Fruit fly (Drosophila melanogaster): ENCODE measurements around the gene CG42266.

CG42266 gene

DNA sequence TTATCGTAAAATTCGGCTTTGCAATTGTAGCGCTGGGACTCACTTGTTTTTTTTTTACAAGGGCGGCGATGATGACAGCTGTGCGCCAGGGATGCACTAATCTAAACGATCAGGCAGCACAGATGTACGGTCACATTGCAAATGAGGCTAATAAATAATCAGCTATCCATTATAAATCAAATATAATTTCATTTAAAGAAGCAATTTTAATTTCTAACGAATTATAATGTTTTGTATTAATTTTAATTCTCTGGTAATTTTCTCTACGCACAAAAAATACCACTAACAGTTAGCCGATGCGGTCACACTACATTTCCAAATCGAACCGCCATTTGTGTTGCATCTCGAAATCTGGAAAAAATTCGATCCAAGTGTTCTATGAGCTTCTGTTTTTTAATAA, 29.5 kb downstream of the CG42266 start, which contains the start of the genes cni and fzy (continued):
- TF ChIP-seq CG14014 (GFP tag; IDR thresholded peaks at IDR 0.05): no peak
- no peak for TF ChIP-seq unpg (GFP tag; optimal IDR thresholded peaks at IDR 0.05)
- peak; percentile 15 for TF ChIP-seq CG5245 (GFP tag; optimal IDR thresholded peaks at IDR 0.05)
- no peak for TF ChIP-seq lab (GFP tag; optimal IDR thresholded peaks at IDR 0.05)
- no peak for TF ChIP-seq CG3407 (GFP tag; optimal IDR thresholded peaks at IDR 0.05)
- peak; percentile 36; the same call in 1 of the 3 replicates for TF ChIP-seq row (GFP tag; IDR thresholded peaks at IDR 0.05)
- TF ChIP-seq inv (GFP tag; IDR thresholded peaks at IDR 0.05; ENCODE audit: partially characterized antibody): no peak
- peak; percentile 70 for TF ChIP-seq CG4617 (GFP tag; optimal IDR thresholded peaks at IDR 0.05; ENCODE audit: borderline replicate concordance)
- TF ChIP-seq CG6813 (GFP tag; optimal IDR thresholded peaks at IDR 0.05): no peak
- TF ChIP-seq CG12219 (GFP tag; optimal IDR thresholded peaks at IDR 0.05): no peak
- TF ChIP-seq CrebB (tag; optimal IDR thresholded peaks at IDR 0.05): no peak
- peak; percentile 94 for TF ChIP-seq phol (tag; optimal IDR thresholded peaks at IDR 0.05)
- TF ChIP-seq yki (optimal IDR thresholded peaks at IDR 0.05): no peak
- no peak for TF ChIP-seq prd (optimal IDR thresholded peaks at IDR 0.05)
- TF ChIP-seq prd (GFP tag; IDR thresholded peaks at IDR 0.05): no peak
- TF ChIP-seq CG7928 (GFP tag; optimal IDR thresholded peaks at IDR 0.05): peak; percentile 97
- TF ChIP-seq ranshi (GFP tag; IDR thresholded peaks at IDR 0.05): no peak
- no peak for TF ChIP-seq CG14667 (GFP tag; IDR thresholded peaks at IDR 0.05)
- no peak for TF ChIP-seq ATbp (GFP tag; optimal IDR thresholded peaks at IDR 0.05)
- no peak for TF ChIP-seq CG2129 (GFP tag; IDR thresholded peaks at IDR 0.05; ENCODE audit: partially characterized antibody)
- no peak for TF ChIP-seq sens-2 (GFP tag; IDR thresholded peaks at IDR 0.05)
- TF ChIP-seq CG6683 (GFP tag; optimal IDR thresholded peaks at IDR 0.05): no peak
- no peak for TF ChIP-seq nau (GFP tag; optimal IDR thresholded peaks at IDR 0.05)
- no peak for TF ChIP-seq odd (GFP tag; optimal IDR thresholded peaks at IDR 0.05)
- TF ChIP-seq Ptx1 (GFP tag; IDR thresholded peaks at IDR 0.05): no peak
- TF ChIP-seq Usf (GFP tag; optimal IDR thresholded peaks at IDR 0.05): no peak
- TF ChIP-seq CG32772 (GFP tag; IDR thresholded peaks at IDR 0.05): peak; percentile 79
- no peak for TF ChIP-seq Myb (GFP tag; optimal IDR thresholded peaks at IDR 0.05)
- TF ChIP-seq lbe (GFP tag; optimal IDR thresholded peaks at IDR 0.05): peak; percentile 52
- no peak for TF ChIP-seq cg (GFP tag; optimal IDR thresholded peaks at IDR 0.05)
- TF ChIP-seq Ssrp (tag; optimal IDR thresholded peaks at IDR 0.05): peak; percentile 3
- TF ChIP-seq crc (GFP tag; optimal IDR thresholded peaks at IDR 0.05): no peak
- no peak for TF ChIP-seq wek (GFP tag; optimal IDR thresholded peaks at IDR 0.05)
- no peak for TF ChIP-seq oc (tag; optimal IDR thresholded peaks at IDR 0.05)
- no peak for TF ChIP-seq CG12942 (GFP tag; optimal IDR thresholded peaks at IDR 0.05)
- no peak for TF ChIP-seq CG4360 (GFP tag; IDR thresholded peaks at IDR 0.05)
- peak; percentile 93 for TF ChIP-seq MBD-R2 (GFP tag; IDR thresholded peaks at IDR 0.05)
- peak; percentile 21 for TF ChIP-seq MESR4 (GFP tag; optimal IDR thresholded peaks at IDR 0.05)
- TF ChIP-seq fd3F (GFP tag; optimal IDR thresholded peaks at IDR 0.05): no peak
- TF ChIP-seq sd (tag; optimal IDR thresholded peaks at IDR 0.05): no peak
- peak; percentile 42 for TF ChIP-seq CG2120 (GFP tag; optimal IDR thresholded peaks at IDR 0.05)
- TF ChIP-seq Mad (GFP tag; optimal IDR thresholded peaks at IDR 0.05): peak; percentile 9
- no peak for TF ChIP-seq CG15479 (GFP tag; optimal IDR thresholded peaks at IDR 0.05)
- no peak for TF ChIP-seq CG9876 (GFP tag; optimal IDR thresholded peaks at IDR 0.05)
- no peak for TF ChIP-seq CG11560 (tag; IDR thresholded peaks at IDR 0.05)
- no peak for TF ChIP-seq Atf3 (GFP tag; optimal IDR thresholded peaks at IDR 0.05)
- no peak for TF ChIP-seq Meics (GFP tag; optimal IDR thresholded peaks at IDR 0.05)
- no peak for TF ChIP-seq esg (GFP tag; conservative IDR thresholded peaks at IDR 0.05)
- no peak for TF ChIP-seq CG14965 (GFP tag; optimal IDR thresholded peaks at IDR 0.05; ENCODE audit: borderline replicate concordance)
- TF ChIP-seq Gug (GFP tag; IDR thresholded peaks at IDR 0.05): no peak
- no peak for TF ChIP-seq pb (GFP tag; optimal IDR thresholded peaks at IDR 0.05)
- no peak for TF ChIP-seq CG10959 (GFP tag; IDR thresholded peaks at IDR 0.05)

Measured in whole organism, embryonic.